Worm (Caenorhabditis elegans) whole organism, early embryonic: Measurements from ENCODE around the gene C29F9.2.

Source experiments
- B0310.2 ChIP-seq: sonication (generic microtip); optimal IDR thresholded peaks from 2 replicates; lab custom pipeline; 2016; ENCODE audit warnings: mild to moderate bottlenecking, missing genetic modification characterization, missing compliant biosample characterization
- ama-1 ChIP-seq: fragments of 150-350 bp; optimal IDR thresholded peaks from 2 replicates; lab custom pipeline; 2014
- hmbx-1 ChIP-seq: sonication (generic microtip); optimal IDR thresholded peaks from 2 replicates; lab custom pipeline; 2016; ENCODE audit warnings: mild to moderate bottlenecking, missing genetic modification characterization, missing compliant biosample characterization
- pes-1 ChIP-seq: fragments of 200-800 bp; sonication (Bioruptor generic); IDR thresholded peaks from 2 replicates; pipeline ENCODE4 v1.3.6; 2022; ENCODE audit warnings: missing genetic modification reagents, missing genetic modification characterization, missing compliant biosample characterization

- no peak for TF ChIP-seq hmbx-1 (tag; lab: Kevin White, UChicago)
- TF ChIP-seq B0310.2 (tag; lab: Kevin White, UChicago): no peak
- TF ChIP-seq ama-1 (lab: Kevin White, UChicago): no peak
- no peak for TF ChIP-seq pes-1 (GFP tag; lab: Robert Waterston, UW)
Measured at ce11 chrIII:143121-143520, 12.4 kb downstream of the C29F9.2 start, which contains the start of gene fbxb-82.
